Worm (Caenorhabditis elegans) whole organism, midembryonic: ENCODE results near the gene T24A6.1.

ENCODE experiments used
- T22C8.4 ChIP-seq: fragments of 200-800 bp; sonication (Bioruptor generic); IDR thresholded peaks from 2 replicates; pipeline ENCODE4 v1.3.6; 2022; ENCODE audit warnings: missing genetic modification characterization, missing compliant biosample characterization
- cog-1 ChIP-seq: sonication (generic microtip); optimal IDR thresholded peaks from 2 replicates; lab custom pipeline; 2016; ENCODE audit warnings: missing genetic modification characterization, missing compliant biosample characterization
- flt-1 ChIP-seq: fragments of 200-800 bp; sonication (Bioruptor generic); IDR thresholded peaks from 2 replicates; pipeline ENCODE4 v1.3.6; 2022; ENCODE audit warnings: missing genetic modification characterization, missing compliant biosample characterization
- klf-2 ChIP-seq: fragments of 200-800 bp; sonication (Bioruptor generic); conservative IDR thresholded peaks from 2 replicates; pipeline ENCODE4 v1.3.6; 2022; ENCODE audit warnings: missing genetic modification reagents, missing genetic modification characterization, missing compliant biosample characterization
- med-1 ChIP-seq: sonication (generic microtip); optimal IDR thresholded peaks from 2 replicates; lab custom pipeline; 2017; ENCODE audit warnings: missing genetic modification characterization, mild to moderate bottlenecking, missing compliant biosample characterization, antibody characterized with exemption, missing genetic modification reagents; ENCODE audit not compliant: insufficient read depth
- ref-1 ChIP-seq: fragments of 200-800 bp; sonication (Bioruptor generic); conservative IDR thresholded peaks from 2 replicates; pipeline ENCODE4 v1.3.6; 2022; ENCODE audit warnings: missing genetic modification reagents, missing genetic modification characterization, missing compliant biosample characterization
- tab-1 ChIP-seq: fragments of 200-800 bp; sonication (Bioruptor generic); IDR thresholded peaks from 2 replicates; pipeline ENCODE4 v1.3.6; 2022; ENCODE audit warnings: missing genetic modification characterization, missing compliant biosample characterization
- ztf-23 ChIP-seq: fragments of 200-800 bp; sonication (Bioruptor generic); IDR thresholded peaks from 2 replicates; pipeline ENCODE4 v1.3.6; 2022; ENCODE audit warnings: missing genetic modification reagents, missing genetic modification characterization, missing compliant biosample characterization
- ztf-29 ChIP-seq: fragments of 200-800 bp; sonication (Bioruptor generic); IDR thresholded peaks from 2 replicates; pipeline ENCODE4 v1.3.6; 2022; ENCODE audit warnings: missing genetic modification reagents, missing genetic modification characterization, missing compliant biosample characterization

The T24A6.1 gene

DNA sequence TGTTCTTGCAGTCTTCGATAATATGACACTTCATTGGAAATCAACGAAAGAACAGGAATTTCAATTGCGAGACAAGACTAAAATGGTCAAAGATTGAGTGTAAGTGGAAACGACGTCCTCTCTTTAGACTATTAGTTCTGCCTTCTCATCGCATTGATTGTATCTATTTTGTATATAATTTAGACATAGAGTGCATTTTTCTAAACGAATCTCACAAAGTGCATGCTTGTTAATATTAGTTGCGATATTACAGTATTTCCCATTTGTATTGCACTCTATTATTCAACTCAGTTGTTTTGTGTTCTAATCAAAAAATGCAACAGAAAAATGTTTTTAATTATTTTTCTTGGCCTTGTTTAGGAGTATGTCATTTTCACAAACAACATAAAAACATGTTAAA, 20.5 kb upstream of the T24A6.1 start, which contains the start of gene nhr-93:
Gene nhr-93, minus strand, starts transcription at position 101 of the 400 bp plus-strand sequence.
- TF ChIP-seq tab-1 (GFP tag; lab: Robert Waterston, UW) (no peak), flt-1 (GFP tag; lab: Robert Waterston, UW) (no peak), med-1 (GFP tag; lab: Kevin White, UChicago) (no peak), T22C8.4 (GFP tag; lab: Robert Waterston, UW) (no peak), klf-2 (GFP tag; lab: Robert Waterston, UW) (no peak), ztf-23 (GFP tag; lab: Robert Waterston, UW) (no peak), ztf-29 (GFP tag; lab: Robert Waterston, UW) (no peak), cog-1 (tag; lab: Kevin White, UChicago) (no peak), ref-1 (GFP tag; lab: Robert Waterston, UW) (no peak)

DNA sequence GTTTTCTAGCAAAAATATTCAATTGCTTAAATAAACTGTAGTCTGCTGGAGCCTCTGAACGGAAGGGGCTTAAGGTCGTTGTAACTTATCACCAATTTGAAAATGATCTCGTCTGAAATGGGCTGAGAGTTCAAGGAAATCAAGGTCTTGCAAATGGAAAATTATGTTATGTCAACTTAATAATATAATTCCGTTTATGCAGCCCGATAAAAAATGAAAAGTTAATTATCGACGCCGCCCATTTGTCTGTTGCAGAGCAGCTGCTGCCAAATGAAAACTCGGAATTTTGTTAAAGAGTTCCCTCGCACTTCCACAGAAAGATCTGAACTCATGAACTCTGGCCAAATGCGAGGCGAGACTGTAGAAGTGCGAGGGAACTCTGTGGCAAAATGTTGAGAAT, 17.7 kb upstream of the T24A6.1 start, which contains the start of gene srbc-67:
Gene srbc-67, minus strand, starts transcription at position 101 of the 400 bp plus-strand sequence.
- TF ChIP-seq klf-2 (GFP tag; lab: Robert Waterston, UW) (no peak), flt-1 (GFP tag; lab: Robert Waterston, UW) (no peak), ztf-29 (GFP tag; lab: Robert Waterston, UW) (no peak)

DNA sequence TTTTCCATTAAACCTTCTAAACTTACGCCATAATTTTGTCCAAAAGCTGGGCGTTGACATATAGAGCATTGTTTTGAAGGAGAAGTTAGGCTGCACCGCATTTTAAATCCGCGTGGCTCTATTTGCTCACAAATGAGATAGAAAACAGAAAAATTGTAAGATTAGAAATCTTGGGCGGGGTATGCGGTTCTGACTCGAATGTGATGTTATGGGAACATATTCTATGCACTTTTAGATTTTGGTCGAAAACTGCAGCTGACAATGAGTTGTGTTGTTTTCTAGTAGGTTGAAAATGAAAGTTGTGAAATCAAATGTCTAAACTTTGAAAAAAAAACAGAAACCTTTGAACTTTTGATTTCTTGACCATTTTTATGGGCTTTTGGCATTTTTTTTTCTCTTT, 15.5 kb upstream of the T24A6.1 start, which contains the start of gene nhr-222:
Gene nhr-222, minus strand, starts transcription at position 101 of the 400 bp plus-strand sequence.
- TF ChIP-seq ztf-29 (GFP tag; lab: Robert Waterston, UW): no peak
- no peak for TF ChIP-seq flt-1 (GFP tag; lab: Robert Waterston, UW)
- no peak for TF ChIP-seq med-1 (GFP tag; lab: Kevin White, UChicago)
- TF ChIP-seq ztf-23 (GFP tag; lab: Robert Waterston, UW): no peak
- TF ChIP-seq T22C8.4 (GFP tag; lab: Robert Waterston, UW): no peak
- no peak for TF ChIP-seq cog-1 (tag; lab: Kevin White, UChicago)
- TF ChIP-seq ref-1 (GFP tag; lab: Robert Waterston, UW): no peak
- TF ChIP-seq klf-2 (GFP tag; lab: Robert Waterston, UW): no peak
- no peak for TF ChIP-seq tab-1 (GFP tag; lab: Robert Waterston, UW)

DNA sequence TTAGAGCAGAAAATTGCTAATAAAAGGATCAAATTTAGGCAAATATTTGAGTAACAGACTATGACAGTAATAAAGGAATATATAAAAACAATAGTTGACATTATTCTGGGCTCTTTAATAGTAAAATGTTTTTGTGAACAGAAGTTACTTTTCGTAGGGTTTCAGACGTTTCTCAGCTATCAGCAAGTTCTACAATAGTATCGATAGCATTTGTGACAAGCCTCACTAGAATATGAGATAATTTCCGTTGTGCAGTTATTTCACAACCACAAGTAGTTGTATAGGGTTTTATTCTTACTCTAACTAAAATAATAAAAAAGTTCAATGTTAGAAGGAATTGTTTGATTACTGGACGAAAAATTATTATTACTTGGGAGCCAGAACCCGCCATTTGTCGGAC, 12.3 kb upstream of the T24A6.1 start, which contains the start of gene srbc-68:
Gene srbc-68, minus strand, starts transcription at position 101 of the 400 bp plus-strand sequence.
- TF ChIP-seq ztf-29 (GFP tag; lab: Robert Waterston, UW) (no peak), ztf-23 (GFP tag; lab: Robert Waterston, UW) (no peak), flt-1 (GFP tag; lab: Robert Waterston, UW) (no peak), cog-1 (tag; lab: Kevin White, UChicago) (no peak), T22C8.4 (GFP tag; lab: Robert Waterston, UW) (no peak), ref-1 (GFP tag; lab: Robert Waterston, UW) (no peak), med-1 (GFP tag; lab: Kevin White, UChicago) (no peak), tab-1 (GFP tag; lab: Robert Waterston, UW) (no peak), klf-2 (GFP tag; lab: Robert Waterston, UW) (no peak)

DNA sequence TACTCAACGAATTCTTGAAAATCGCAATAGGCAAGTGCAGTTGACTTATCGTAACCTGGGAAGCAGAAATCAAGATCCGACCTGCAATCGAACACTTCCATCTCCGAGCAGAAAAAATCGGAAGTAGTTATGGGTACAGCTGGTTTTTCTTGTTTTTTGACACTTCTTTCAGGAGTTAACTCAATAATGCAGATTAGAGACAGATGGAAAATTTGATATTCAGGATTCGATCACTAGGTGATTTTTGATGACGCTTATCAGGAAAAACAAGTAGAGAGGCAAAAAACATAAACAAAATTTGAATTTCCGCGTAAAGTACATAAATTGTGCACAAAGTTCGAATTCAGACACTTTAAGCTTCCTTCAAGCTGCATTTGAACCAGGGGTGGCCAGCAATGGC, 10.0 kb upstream of the T24A6.1 start, which contains the start of gene srw-130:
Gene srw-130, minus strand, starts transcription at position 101 of the 400 bp plus-strand sequence.
- TF ChIP-seq klf-2 (GFP tag; lab: Robert Waterston, UW): no peak
- no peak for TF ChIP-seq ztf-29 (GFP tag; lab: Robert Waterston, UW)
- TF ChIP-seq flt-1 (GFP tag; lab: Robert Waterston, UW): no peak
- TF ChIP-seq ref-1 (GFP tag; lab: Robert Waterston, UW): no peak
- no peak for TF ChIP-seq cog-1 (tag; lab: Kevin White, UChicago)
- no peak for TF ChIP-seq T22C8.4 (GFP tag; lab: Robert Waterston, UW)
- no peak for TF ChIP-seq med-1 (GFP tag; lab: Kevin White, UChicago)
- no peak for TF ChIP-seq ztf-23 (GFP tag; lab: Robert Waterston, UW)
- no peak for TF ChIP-seq tab-1 (GFP tag; lab: Robert Waterston, UW)

DNA sequence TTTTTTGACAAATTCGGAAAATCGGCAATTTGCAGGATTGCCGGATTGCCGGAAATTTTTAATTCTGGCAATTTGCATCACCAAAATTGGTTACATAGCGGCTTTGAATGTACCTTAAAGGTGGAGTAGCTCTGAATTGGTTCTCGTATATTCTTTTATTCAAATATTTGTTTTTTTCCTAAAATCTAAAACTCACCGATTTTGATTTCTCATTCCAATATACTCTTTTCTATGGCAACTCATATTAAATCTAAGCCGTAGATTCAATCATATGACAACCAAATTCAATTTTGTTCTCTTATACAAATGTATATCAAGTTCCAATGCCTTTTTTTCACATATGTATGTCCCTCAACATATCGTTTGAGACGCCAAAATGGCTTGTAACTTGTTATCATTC, 9.3 kb upstream of the T24A6.1 start, which contains the start of gene sri-21:
Gene sri-21, plus strand, starts transcription at position 301 of the 400 bp plus-strand sequence.
- no peak for TF ChIP-seq ztf-29 (GFP tag; lab: Robert Waterston, UW)
- no peak for TF ChIP-seq klf-2 (GFP tag; lab: Robert Waterston, UW)
- no peak for TF ChIP-seq T22C8.4 (GFP tag; lab: Robert Waterston, UW)
- no peak for TF ChIP-seq ref-1 (GFP tag; lab: Robert Waterston, UW)
- TF ChIP-seq ztf-23 (GFP tag; lab: Robert Waterston, UW): no peak
- no peak for TF ChIP-seq med-1 (GFP tag; lab: Kevin White, UChicago)
- no peak for TF ChIP-seq cog-1 (tag; lab: Kevin White, UChicago)
- no peak for TF ChIP-seq tab-1 (GFP tag; lab: Robert Waterston, UW)
- TF ChIP-seq flt-1 (GFP tag; lab: Robert Waterston, UW): no peak

DNA sequence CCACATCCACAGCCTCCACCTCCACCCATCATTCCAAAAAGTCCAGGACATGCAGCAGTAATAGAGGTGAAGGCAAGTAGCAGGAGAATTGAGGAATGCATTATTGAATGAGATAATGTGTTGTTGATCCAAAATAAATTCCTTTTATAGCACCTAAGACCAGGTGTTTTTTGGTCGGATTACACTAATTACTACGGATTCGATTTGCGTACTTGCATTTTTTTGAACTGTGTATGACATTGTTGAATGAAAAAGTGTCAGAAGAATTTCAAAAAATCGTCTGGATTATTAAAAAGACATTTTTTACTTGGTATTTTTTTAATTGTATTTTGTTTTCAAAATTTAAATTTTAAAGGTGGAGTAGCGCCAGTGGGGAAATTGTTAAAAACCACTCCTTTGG, 7.1 kb upstream of the T24A6.1 start, which contains the start of gene grl-28:
Gene grl-28, minus strand, starts transcription at position 101 of the 400 bp plus-strand sequence.
- no peak for TF ChIP-seq ztf-23 (GFP tag; lab: Robert Waterston, UW)

DNA sequence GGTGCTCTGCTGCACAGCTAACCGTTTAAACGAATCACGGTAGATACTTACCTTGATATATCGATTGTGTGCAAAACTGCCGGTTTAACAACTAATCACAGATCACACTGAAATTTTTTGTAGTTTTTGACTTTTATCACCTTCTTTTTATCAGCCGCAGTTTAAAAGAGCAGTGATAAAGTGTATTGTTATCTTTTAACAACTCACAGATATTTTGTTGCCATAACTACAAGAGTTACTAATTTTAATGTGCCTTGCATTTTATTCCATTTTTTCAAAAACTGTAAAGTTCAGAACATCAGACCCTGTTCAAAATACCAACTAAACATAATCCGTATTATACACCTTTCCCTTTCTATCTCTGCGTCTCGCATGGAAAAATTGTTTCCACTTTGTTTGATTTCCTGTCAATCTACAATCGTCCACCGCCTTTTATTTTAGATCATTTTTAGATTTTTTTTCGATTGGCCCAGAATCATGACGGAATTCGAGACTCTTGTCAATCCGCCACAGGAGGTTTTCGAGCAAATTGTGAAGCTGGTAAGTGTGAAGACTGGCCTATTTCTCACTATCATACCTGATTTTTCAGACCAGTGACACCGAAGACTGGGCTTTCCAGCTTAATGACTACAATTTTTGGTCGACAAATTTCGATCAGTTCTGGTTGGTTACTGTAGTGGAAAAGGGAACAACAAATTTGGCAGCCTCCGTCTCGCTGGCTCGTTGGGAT, 5.9 kb upstream of the T24A6.1 start, which contains the start of gene T24A6.20:
Gene T24A6.20, plus strand, starts transcription at position 395 of the 730 bp plus-strand sequence.
- TF ChIP-seq flt-1 (GFP tag; lab: Robert Waterston, UW) (no peak), klf-2 (GFP tag; lab: Robert Waterston, UW) (no peak), ref-1 (GFP tag; lab: Robert Waterston, UW) (no peak), ztf-29 (GFP tag; lab: Robert Waterston, UW) (no peak), ztf-23 (GFP tag; lab: Robert Waterston, UW) (no peak), cog-1 (tag; lab: Kevin White, UChicago) (no peak), T22C8.4 (GFP tag; lab: Robert Waterston, UW) (no peak), med-1 (GFP tag; lab: Kevin White, UChicago) (no peak), tab-1 (GFP tag; lab: Robert Waterston, UW) (no peak)
